Fruit fly (Drosophila melanogaster): ENCODE results near the gene CG9581.

DNA sequence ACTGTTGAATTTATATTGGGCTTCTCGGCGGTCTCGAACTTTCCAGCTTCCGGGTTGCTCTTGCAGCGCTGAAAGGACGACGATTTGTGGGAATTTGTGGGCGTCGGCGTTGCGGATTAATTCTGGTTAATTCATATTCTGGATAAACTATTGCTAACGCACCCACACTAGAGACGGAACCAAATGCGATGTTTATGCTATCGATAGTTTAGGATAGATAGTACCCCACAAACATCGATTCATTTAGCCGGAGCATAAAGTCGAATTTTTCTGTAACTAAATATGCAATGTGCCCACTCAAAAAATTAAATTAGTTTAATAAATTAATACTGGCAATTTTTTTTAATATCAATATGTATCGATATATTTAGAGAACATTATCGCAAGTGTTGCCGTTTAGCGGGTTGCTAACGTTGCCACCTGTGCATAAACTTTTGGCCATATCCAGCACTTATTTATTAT, 10.1 kb downstream of the CG9581 start, which contains the start of gene Rab35:
- TF ChIP-seq Hr96 (GFP tag; optimal IDR thresholded peaks at IDR 0.05), result no peak
- peak; percentile 2 for TF ChIP-seq bab1 (GFP tag; optimal IDR thresholded peaks at IDR 0.05)
- peak; percentile 30 for TF ChIP-seq Crg-1 (GFP tag; optimal IDR thresholded peaks at IDR 0.05)
